Fruit fly (Drosophila melanogaster): Measurements from ENCODE around the gene Gnpnat.

The Gnpnat gene

DNA sequence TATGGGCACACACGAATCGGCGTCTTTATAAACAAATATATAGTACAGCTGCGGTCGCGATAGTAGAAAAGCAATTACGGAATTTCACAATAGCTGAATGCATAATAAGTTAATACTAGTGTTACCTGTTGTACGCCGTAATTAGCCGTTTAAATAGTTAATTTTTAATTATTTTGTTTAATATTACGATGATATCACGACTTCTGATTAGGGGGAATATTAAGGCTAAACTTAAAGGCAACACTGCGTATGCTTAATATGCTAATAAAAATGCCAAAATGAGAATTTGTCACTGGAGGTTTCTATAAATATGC, 40.9 kb downstream of the Gnpnat start (continued):
- TF ChIP-seq CG10147 (GFP tag; optimal IDR thresholded peaks at IDR 0.05) (no peak), tap (tag; optimal IDR thresholded peaks at IDR 0.05) (no peak), Pdp1 (GFP tag; optimal IDR thresholded peaks at IDR 0.05) (peak in 1 of 2 experiments; percentile 5), tgo (GFP tag; IDR thresholded peaks at IDR 0.05) (no peak), CG7963 (GFP tag; IDR thresholded peaks at IDR 0.05; ENCODE audit: partially characterized antibody) (no peak), CG17186 (GFP tag; optimal IDR thresholded peaks at IDR 0.05) (no peak), CG16863 (GFP tag; optimal IDR thresholded peaks at IDR 0.05) (no peak), luna (GFP tag; optimal IDR thresholded peaks at IDR 0.05) (no peak), pb (GFP tag; optimal IDR thresholded peaks at IDR 0.05) (no peak), CG6254 (GFP tag; optimal IDR thresholded peaks at IDR 0.05) (no peak), lilli (GFP tag; optimal IDR thresholded peaks at IDR 0.05) (no peak), CG9609 (GFP tag; optimal IDR thresholded peaks at IDR 0.05) (no peak), CG6813 (GFP tag; optimal IDR thresholded peaks at IDR 0.05) (no peak), disco-r (GFP tag; optimal IDR thresholded peaks at IDR 0.05) (no peak), CG1792 (GFP tag; optimal IDR thresholded peaks at IDR 0.05) (no peak), CG18262 (tag; optimal IDR thresholded peaks at IDR 0.05) (no peak), CG14860 (GFP tag; IDR thresholded peaks at IDR 0.05; ENCODE audit: partially characterized antibody) (no peak), Ets97D (GFP tag; optimal IDR thresholded peaks at IDR 0.05) (no peak), Deaf1 (tag; optimal IDR thresholded peaks at IDR 0.05) (no peak), hth (optimal IDR thresholded peaks at IDR 0.05) (no peak), rib (GFP tag; IDR thresholded peaks at IDR 0.05) (no peak)

dm6 chr3R:29780402-29781029, 42.4 kb downstream of the Gnpnat start, which contains the start of gene fig:
TSS of gene fig (minus strand) at chr3R:29780452.
- TF ChIP-seq CG18599 (GFP tag; optimal IDR thresholded peaks at IDR 0.05) (peak; percentile 9), CG12769 (tag; optimal IDR thresholded peaks at IDR 0.05) (peak; percentile 46), cwo (GFP tag; optimal IDR thresholded peaks at IDR 0.05) (peak; percentile 26), org-1 (GFP tag; optimal IDR thresholded peaks at IDR 0.05) (no peak), Deaf1 (tag; optimal IDR thresholded peaks at IDR 0.05) (no peak), Sry-β (GFP tag; optimal IDR thresholded peaks at IDR 0.05) (no peak), Neu2 (GFP tag; optimal IDR thresholded peaks at IDR 0.05; ENCODE audit: borderline replicate concordance) (no peak), Hmr (GFP tag; optimal IDR thresholded peaks at IDR 0.05) (peak; percentile 4), z (GFP tag; IDR thresholded peaks at IDR 0.05) (0 out of 3 replicates have a peak, but pooled peaks have one; percentile 22), grn (GFP tag; optimal IDR thresholded peaks at IDR 0.05) (peak; percentile 86), eve (GFP tag; optimal IDR thresholded peaks at IDR 0.05) (peak in 1 of 2 experiments; percentile 19), lab (GFP tag; optimal IDR thresholded peaks at IDR 0.05) (peak; percentile 35), Med (GFP tag) (peak; percentile 13), mirr (GFP tag; optimal IDR thresholded peaks at IDR 0.05) (peak; percentile 64), chinmo (GFP tag; IDR thresholded peaks at IDR 0.05; ENCODE audit: partially characterized antibody) (0 out of 4 replicates have a peak, but pooled peaks have one; percentile 9), Pdp1 (GFP tag; optimal IDR thresholded peaks at IDR 0.05) (peak in 1 of 2 experiments; percentile 42), CG8290 (GFP tag; optimal IDR thresholded peaks at IDR 0.05) (no peak), CG8290 (tag; optimal IDR thresholded peaks at IDR 0.05) (peak in 1 of 2 experiments; percentile 19), sug (tag; optimal IDR thresholded peaks at IDR 0.05) (peak; percentile 86), CG10543 (GFP tag; optimal IDR thresholded peaks at IDR 0.05) (peak; percentile 19), CG15601 (tag; optimal IDR thresholded peaks at IDR 0.05) (no peak), exex (tag; optimal IDR thresholded peaks at IDR 0.05) (peak; percentile 78), GATAe (GFP tag; conservative IDR thresholded peaks at IDR 0.05) (0 out of 2 replicates have a peak, but pooled peaks have one; percentile 23), NC2β (GFP tag; optimal IDR thresholded peaks at IDR 0.05) (no peak), HmgZ (tag; optimal IDR thresholded peaks at IDR 0.05) (peak; percentile 4), CG34376 (GFP tag; optimal IDR thresholded peaks at IDR 0.05) (peak; percentile 66), sd (tag; optimal IDR thresholded peaks at IDR 0.05) (peak; percentile 18), wek (GFP tag; optimal IDR thresholded peaks at IDR 0.05) (no peak), da (GFP tag; optimal IDR thresholded peaks at IDR 0.05) (no peak), sens-2 (GFP tag; IDR thresholded peaks at IDR 0.05) (0 out of 2 replicates have a peak, but pooled peaks have one; percentile 6)
